Worm (Caenorhabditis elegans): ENCODE results near the gene srh-7.

ce11 chrV:3967762-3968161, 40.3 kb upstream of the srh-7 start, which contains the start of gene cyp-34A8:
- TF ChIP-seq tbx-11 (GFP tag; IDR thresholded peaks at IDR 0.05) (no peak), flt-1 (GFP tag; IDR thresholded peaks at IDR 0.05) (no peak), ama-1 (optimal IDR thresholded peaks at IDR 0.05) (no peak), ceh-36 (tag; optimal IDR thresholded peaks at IDR 0.05) (no peak), hnd-1 (tag; optimal IDR thresholded peaks at IDR 0.05) (no peak), tra-4 (tag; optimal IDR thresholded peaks at IDR 0.05) (no peak), ets-7 (tag; optimal IDR thresholded peaks at IDR 0.05) (no peak), tbx-37 (GFP tag; conservative IDR thresholded peaks at IDR 0.05) (no peak), hmbx-1 (tag; optimal IDR thresholded peaks at IDR 0.05) (no peak), hmg-4 (GFP tag; optimal IDR thresholded peaks at IDR 0.05) (no peak), aly-1 (tag; optimal IDR thresholded peaks at IDR 0.05) (no peak)

All from whole organism, early embryonic.